Fruit fly (Drosophila melanogaster): Measurements from ENCODE around the gene toc.
A peak's percentile ranks its signal among the peaks of the same experiment; 100 is the strongest.

Gene toc

dm6 chr2L:3039774-3040173 lies 104.8 kb downstream of the toc start, which contains the start of the genes cnir and CG17221 (continued):
- TF ChIP-seq vfl (GFP tag; optimal IDR thresholded peaks at IDR 0.05) (peak; percentile 55), CG3726 (GFP tag; IDR thresholded peaks at IDR 0.05) (no peak), nmo (GFP tag; optimal IDR thresholded peaks at IDR 0.05) (peak; percentile 75), Hr51 (GFP tag; optimal IDR thresholded peaks at IDR 0.05) (peak; percentile 60 to 66), CG6791 (GFP tag; IDR thresholded peaks at IDR 0.05; ENCODE audit: partially characterized antibody) (no peak)

- TF ChIP-seq CG16813 (GFP tag; IDR thresholded peaks at IDR 0.05; ENCODE audit: partially characterized antibody) (peak; percentile 61), YL-1 (GFP tag; optimal IDR thresholded peaks at IDR 0.05) (peak; percentile 92), CG6791 (GFP tag; IDR thresholded peaks at IDR 0.05; ENCODE audit: partially characterized antibody) (no peak), Ptx1 (GFP tag; IDR thresholded peaks at IDR 0.05) (peak; percentile 97), CG14441 (GFP tag; IDR thresholded peaks at IDR 0.05) (peak; percentile 93), CG3726 (GFP tag; IDR thresholded peaks at IDR 0.05) (peak; percentile 78; the same call in 2 of the 3 replicates), CG33557 (GFP tag; optimal IDR thresholded peaks at IDR 0.05) (peak; percentile 77), h (optimal IDR thresholded peaks at IDR 0.05) (no peak), dpn (GFP tag; optimal IDR thresholded peaks at IDR 0.05) (peak; percentile 95 to 96), CG10267 (tag; optimal IDR thresholded peaks at IDR 0.05) (peak; percentile 97), CG2120 (GFP tag; optimal IDR thresholded peaks at IDR 0.05) (peak; percentile 98), psq (GFP tag; optimal IDR thresholded peaks at IDR 0.05) (peak; percentile 90), Dbx (GFP tag; IDR thresholded peaks at IDR 0.05) (peak; percentile 95), kni (GFP tag; optimal IDR thresholded peaks at IDR 0.05) (peak; percentile 69), Deaf1 (tag; optimal IDR thresholded peaks at IDR 0.05) (peak; percentile 81), Dip3 (GFP tag; optimal IDR thresholded peaks at IDR 0.05) (peak; percentile 97), crol (GFP tag; IDR thresholded peaks at IDR 0.05) (no peak; the same call in 1 of the 2 replicates), her (GFP tag; optimal IDR thresholded peaks at IDR 0.05) (peak; percentile 70), sob (GFP tag; IDR thresholded peaks at IDR 0.05) (peak; percentile 97), CG15514 (GFP tag; optimal IDR thresholded peaks at IDR 0.05) (peak; percentile 88), jumu (GFP tag; optimal IDR thresholded peaks at IDR 0.05) (peak; percentile 95), sens-2 (GFP tag; IDR thresholded peaks at IDR 0.05) (peak; percentile 45; the same call in 1 of the 2 replicates), Tbp (GFP tag; optimal IDR thresholded peaks at IDR 0.05) (no peak), dmrt99B (tag; optimal IDR thresholded peaks at IDR 0.05) (no peak), CG7271 (tag; optimal IDR thresholded peaks at IDR 0.05) (peak; percentile 75), PHDP (tag; optimal IDR thresholded peaks at IDR 0.05) (peak; percentile 89), CG2116 (GFP tag; optimal IDR thresholded peaks at IDR 0.05) (peak; percentile 79), CG18011 (GFP tag; optimal IDR thresholded peaks at IDR 0.05) (peak; percentile 84), Mes4 (GFP tag; optimal IDR thresholded peaks at IDR 0.05) (peak; percentile 75), CG7357 (GFP tag; IDR thresholded peaks at IDR 0.05) (peak; percentile 86), dm (GFP tag; optimal IDR thresholded peaks at IDR 0.05) (peak; percentile 94), Atf-2 (GFP tag; optimal IDR thresholded peaks at IDR 0.05) (peak; percentile 91), Nf-YC (tag; optimal IDR thresholded peaks at IDR 0.05) (peak; percentile 86), CG16779 (GFP tag; IDR thresholded peaks at IDR 0.05) (peak; percentile 56; the same call in 1 of the 2 replicates), disco-r (GFP tag; optimal IDR thresholded peaks at IDR 0.05) (peak; percentile 85), Dp (GFP tag; optimal IDR thresholded peaks at IDR 0.05) (peak; percentile 32), CG15696 (tag; optimal IDR thresholded peaks at IDR 0.05) (peak; percentile 85), CG2202 (tag; optimal IDR thresholded peaks at IDR 0.05) (peak; percentile 81), HmgZ (tag; optimal IDR thresholded peaks at IDR 0.05) (peak; percentile 94), CG17359 (tag; optimal IDR thresholded peaks at IDR 0.05) (peak; percentile 90), chif (GFP tag; optimal IDR thresholded peaks at IDR 0.05) (peak; percentile 89 to 94), CG7745 (tag; optimal IDR thresholded peaks at IDR 0.05) (no peak), Dfd (GFP tag; optimal IDR thresholded peaks at IDR 0.05) (peak in 1 of 2 experiments; percentile 28), Hsf (GFP tag; optimal IDR thresholded peaks at IDR 0.05) (peak; percentile 97), nom (GFP tag; optimal IDR thresholded peaks at IDR 0.05) (peak; percentile 67), fru (optimal IDR thresholded peaks at IDR 0.05) (no peak)
Observed at dm6 chr2L:3037153-3037579, 107.4 kb downstream of the toc start, which contains the start of the genes CG17260 and SerRS. CG17260 (plus strand) TSS chr2L:3037230. SerRS (minus strand) TSS chr2L:3037403.
